Fruit fly (Drosophila melanogaster) whole organism, embryonic: ENCODE measurements around the gene Pdcd4.

Experiments
- Atf-2 ChIP-seq: fragments of 200-800 bp; sonication (Bioruptor generic); optimal IDR thresholded peaks from 2 replicates; lab custom pipeline; 2016; ENCODE audit warnings: missing biosample characterization, missing genetic modification characterization
- CG11093 ChIP-seq: fragments of 200-800 bp; sonication (Bioruptor generic); IDR thresholded peaks from 3 replicates; pipeline ENCODE4 v1.3.6; 2022; ENCODE audit warnings: missing biosample characterization, missing genetic modification characterization
- CG13624 ChIP-seq: fragments of 200-800 bp; sonication (Bioruptor generic); optimal IDR thresholded peaks from 2 replicates; lab custom pipeline; 2016; ENCODE audit warnings: missing biosample characterization, missing genetic modification characterization
- CG14710 ChIP-seq: fragments of 200-800 bp; sonication (Bioruptor generic); optimal IDR thresholded peaks from 3 replicates; lab custom pipeline; 2019; ENCODE audit warnings: missing biosample characterization, mild to moderate bottlenecking, missing genetic modification characterization, moderate library complexity
- CG15269 ChIP-seq: fragments of 200-800 bp; sonication (Bioruptor generic); optimal IDR thresholded peaks from 2 replicates; lab custom pipeline; 2018; ENCODE audit warnings: missing biosample characterization, mild to moderate bottlenecking, missing genetic modification characterization, moderate library complexity
- CG1529 ChIP-seq: fragments of 200-800 bp; sonication (Bioruptor generic); optimal IDR thresholded peaks from 3 replicates; lab custom pipeline; 2018; ENCODE audit warnings: missing biosample characterization, missing genetic modification characterization
- CG1602 ChIP-seq: fragments of 200-800 bp; sonication (Bioruptor generic); optimal IDR thresholded peaks from 3 replicates; lab custom pipeline; 2016; ENCODE audit warnings: missing biosample characterization, missing genetic modification characterization
- CG16815 ChIP-seq: fragments of 200-800 bp; sonication (Bioruptor generic); optimal IDR thresholded peaks from 3 replicates; lab custom pipeline; 2017; ENCODE audit warnings: missing biosample characterization, mild to moderate bottlenecking, missing genetic modification characterization
- CG16863 ChIP-seq: fragments of 200-800 bp; sonication (Bioruptor generic); optimal IDR thresholded peaks from 3 replicates; lab custom pipeline; 2016; ENCODE audit warnings: missing biosample characterization, missing genetic modification characterization
- CG17802 ChIP-seq: fragments of 200-800 bp; sonication (Bioruptor generic); optimal IDR thresholded peaks from 2 replicates; lab custom pipeline; 2018; ENCODE audit warnings: missing biosample characterization, mild to moderate bottlenecking, missing genetic modification characterization, moderate library complexity
- CG18599 ChIP-seq: fragments of 200-800 bp; sonication (Bioruptor generic); optimal IDR thresholded peaks from 3 replicates; lab custom pipeline; 2017; ENCODE audit warnings: missing biosample characterization, missing genetic modification characterization, mild to moderate bottlenecking, moderate library complexity, missing genetic modification reagents
- CG32767 ChIP-seq: fragments of 200-800 bp; sonication (Bioruptor generic); IDR thresholded peaks from 2 replicates; pipeline ENCODE4 v1.3.6; 2022; ENCODE audit warnings: missing biosample characterization, missing genetic modification characterization
- CG33213 ChIP-seq: fragments of 200-800 bp; sonication (Bioruptor generic); optimal IDR thresholded peaks from 3 replicates; lab custom pipeline; 2016; ENCODE audit warnings: missing biosample characterization, missing genetic modification characterization
- CG5953 ChIP-seq: fragments of 200-800 bp; sonication (Bioruptor generic); IDR thresholded peaks from 2 replicates; pipeline ENCODE4 v1.3.6; 2022; ENCODE audit warnings: missing biosample characterization, missing genetic modification characterization
- CG6175 ChIP-seq: fragments of 200-800 bp; sonication (Bioruptor generic); IDR thresholded peaks from 3 replicates; pipeline ENCODE4 v1.3.6; 2022; ENCODE audit warnings: missing biosample characterization, missing genetic modification characterization
- CG6254 ChIP-seq: fragments of 200-800 bp; sonication (Bioruptor generic); optimal IDR thresholded peaks from 3 replicates; lab custom pipeline; 2017; ENCODE audit warnings: mild to moderate bottlenecking, missing biosample characterization, missing genetic modification reagents, missing genetic modification characterization
- CG8281 ChIP-seq: fragments of 200-800 bp; sonication (Bioruptor generic); optimal IDR thresholded peaks from 2 replicates; lab custom pipeline; 2018; ENCODE audit warnings: missing biosample characterization, mild to moderate bottlenecking, missing genetic modification characterization, moderate library complexity
- CG9797 ChIP-seq: fragments of 200-800 bp; sonication (Bioruptor generic); optimal IDR thresholded peaks from 3 replicates; lab custom pipeline; 2018; ENCODE audit warnings: missing biosample characterization, mild to moderate bottlenecking, missing genetic modification characterization
- CTCF ChIP-seq: fragments of 200-800 bp; sonication (Bioruptor generic); optimal IDR thresholded peaks from 2 replicates; lab custom pipeline; 2017; ENCODE audit warnings: missing biosample characterization, mild to moderate bottlenecking, missing genetic modification characterization, moderate library complexity
- D19A ChIP-seq: fragments of 200-800 bp; optimal IDR thresholded peaks from 3 replicates; lab custom pipeline; 2019; ENCODE audit warnings: missing biosample characterization, mild to moderate bottlenecking, missing genetic modification characterization, moderate library complexity
- Dek ChIP-seq: fragments of 200-800 bp; sonication (Bioruptor generic); optimal IDR thresholded peaks from 3 replicates; lab custom pipeline; 2019; ENCODE audit warnings: missing biosample characterization, mild to moderate bottlenecking, missing genetic modification characterization, moderate library complexity
- Dfd ChIP-seq, 2 experiments: fragments of >200 bp; optimal IDR thresholded peaks; 2 replicates each; lab custom pipeline; 2017; ENCODE audit warnings: missing biosample characterization in 2 of 2, missing genetic modification characterization in 2 of 2
- ERR ChIP-seq: fragments of 200-800 bp; sonication (Bioruptor generic); optimal IDR thresholded peaks from 2 replicates; lab custom pipeline; 2016; ENCODE audit warnings: missing biosample characterization, missing genetic modification characterization
- Elba2 ChIP-seq: fragments of 200-800 bp; sonication (Bioruptor generic); optimal IDR thresholded peaks from 3 replicates; lab custom pipeline; 2016; ENCODE audit warnings: missing biosample characterization, missing genetic modification characterization
- H2.0 ChIP-seq: fragments of 200-800 bp; sonication (Bioruptor generic); IDR thresholded peaks from 2 replicates; pipeline ENCODE4 v1.3.6; 2022; ENCODE audit warnings: missing biosample characterization, missing genetic modification characterization
- MESR4 ChIP-seq: fragments of 200-800 bp; sonication (Bioruptor generic); optimal IDR thresholded peaks from 2 replicates; lab custom pipeline; 2018; ENCODE audit warnings: missing biosample characterization, mild to moderate bottlenecking, missing genetic modification characterization, moderate library complexity
- MTF-1 ChIP-seq: fragments of 200-800 bp; sonication (Bioruptor generic); optimal IDR thresholded peaks from 2 replicates; lab custom pipeline; 2018; ENCODE audit warnings: missing biosample characterization, mild to moderate bottlenecking, missing genetic modification characterization, borderline replicate concordance
- Nf-YB ChIP-seq: fragments of 200-800 bp; sonication (Bioruptor generic); optimal IDR thresholded peaks from 3 replicates; lab custom pipeline; 2019; ENCODE audit warnings: missing biosample characterization, mild to moderate bottlenecking, missing genetic modification characterization, moderate library complexity
- Pdp1 ChIP-seq, 2 experiments: fragments of 200-800 bp; sonication (Bioruptor generic); optimal IDR thresholded peaks; 3 replicates each; lab custom pipeline; 2016; ENCODE audit warnings: missing biosample characterization in 2 of 2, missing genetic modification characterization in 2 of 2, mild to moderate bottlenecking in 1 of 2, moderate library complexity in 1 of 2
- Sry-δ ChIP-seq: fragments of 200-800 bp; sonication (Bioruptor generic); optimal IDR thresholded peaks from 2 replicates; lab custom pipeline; 2016; ENCODE audit warnings: missing biosample characterization, missing genetic modification characterization
- ab ChIP-seq: fragments of 200-800 bp; sonication (Bioruptor generic); optimal IDR thresholded peaks from 2 replicates; lab custom pipeline; 2016; ENCODE audit warnings: missing biosample characterization, missing genetic modification characterization
- abd-A ChIP-seq: fragments of 200-800 bp; sonication (Bioruptor generic); optimal IDR thresholded peaks from 3 replicates; lab custom pipeline; 2019; ENCODE audit warnings: missing biosample characterization, mild to moderate bottlenecking, missing genetic modification characterization, moderate library complexity
- cato ChIP-seq: fragments of 200-800 bp; sonication (Bioruptor generic); optimal IDR thresholded peaks from 2 replicates; lab custom pipeline; 2016; ENCODE audit warnings: missing biosample characterization, missing genetic modification characterization, borderline replicate concordance
- caup ChIP-seq: fragments of 200-800 bp; sonication (Bioruptor generic); optimal IDR thresholded peaks from 3 replicates; lab custom pipeline; 2017; ENCODE audit warnings: missing biosample characterization, mild to moderate bottlenecking, missing genetic modification characterization, moderate library complexity; ENCODE audit not compliant: severe bottlenecking
- dm ChIP-seq: fragments of 200-800 bp; sonication (Bioruptor generic); optimal IDR thresholded peaks from 3 replicates; lab custom pipeline; 2016; ENCODE audit warnings: missing biosample characterization, missing genetic modification characterization
- dmrt99B ChIP-seq: fragments of 200-800 bp; sonication (Bioruptor generic); optimal IDR thresholded peaks from 2 replicates; lab custom pipeline; 2018; ENCODE audit warnings: missing biosample characterization, mild to moderate bottlenecking, missing genetic modification characterization, moderate library complexity
- fd102C ChIP-seq: fragments of 200-800 bp; sonication (Bioruptor generic); optimal IDR thresholded peaks from 2 replicates; lab custom pipeline; 2018; ENCODE audit warnings: missing biosample characterization, mild to moderate bottlenecking, missing genetic modification characterization, moderate library complexity
- ftz-f1 ChIP-seq: fragments of 200-800 bp; sonication (Bioruptor generic); optimal IDR thresholded peaks from 2 replicates; lab custom pipeline; 2016; ENCODE audit warnings: missing biosample characterization, missing genetic modification characterization
- grau ChIP-seq: fragments of 200-800 bp; optimal IDR thresholded peaks from 3 replicates; lab custom pipeline; 2019; ENCODE audit warnings: missing biosample characterization, mild to moderate bottlenecking, missing genetic modification characterization, moderate library complexity
- hbn ChIP-seq: fragments of 200-800 bp; sonication (Bioruptor generic); IDR thresholded peaks from 2 replicates; pipeline ENCODE4 v1.3.6; 2022; ENCODE audit warnings: missing biosample characterization, missing genetic modification characterization; ENCODE audit not compliant: partially characterized antibody
- ind ChIP-seq: fragments of 200-800 bp; sonication (Bioruptor generic); optimal IDR thresholded peaks from 3 replicates; lab custom pipeline; 2016; ENCODE audit warnings: missing biosample characterization, missing genetic modification characterization
- kay ChIP-seq: fragments of 200-800 bp; sonication (Bioruptor generic); optimal IDR thresholded peaks from 2 replicates; lab custom pipeline; 2016; ENCODE audit warnings: missing biosample characterization, missing genetic modification characterization
- maf-S ChIP-seq: fragments of 200-800 bp; sonication (Bioruptor generic); optimal IDR thresholded peaks from 2 replicates; lab custom pipeline; 2016; ENCODE audit warnings: missing biosample characterization, missing genetic modification characterization
- org-1 ChIP-seq: fragments of 200-800 bp; sonication (Bioruptor generic); optimal IDR thresholded peaks from 2 replicates; lab custom pipeline; 2017; ENCODE audit warnings: missing biosample characterization, missing genetic modification characterization
- phol ChIP-seq: fragments of 200-800 bp; sonication (Bioruptor generic); optimal IDR thresholded peaks from 3 replicates; lab custom pipeline; 2018; ENCODE audit warnings: missing biosample characterization, mild to moderate bottlenecking, missing genetic modification characterization, moderate library complexity
- pros ChIP-seq: fragments of 200-800 bp; sonication (Bioruptor generic); optimal IDR thresholded peaks from 3 replicates; lab custom pipeline; 2019; ENCODE audit warnings: missing biosample characterization, mild to moderate bottlenecking, missing genetic modification characterization, moderate library complexity
- pzg ChIP-seq: fragments of 200-800 bp; sonication (Bioruptor generic); optimal IDR thresholded peaks from 3 replicates; lab custom pipeline; 2018; ENCODE audit warnings: missing biosample characterization, mild to moderate bottlenecking, missing genetic modification characterization, moderate library complexity
- sd ChIP-seq: fragments of 200-800 bp; sonication (Bioruptor generic); optimal IDR thresholded peaks from 3 replicates; lab custom pipeline; 2018; ENCODE audit warnings: missing biosample characterization, mild to moderate bottlenecking, missing genetic modification characterization, moderate library complexity
- unpg ChIP-seq: fragments of 200-800 bp; sonication (Bioruptor generic); optimal IDR thresholded peaks from 3 replicates; lab custom pipeline; 2018; ENCODE audit warnings: missing biosample characterization, mild to moderate bottlenecking, missing genetic modification characterization, moderate library complexity
- usp ChIP-seq: fragments of >200 bp; optimal IDR thresholded peaks from 2 replicates; lab custom pipeline; 2017; ENCODE audit warnings: missing biosample characterization, missing genetic modification characterization
- z ChIP-seq: fragments of 200-800 bp; sonication (Bioruptor generic); IDR thresholded peaks from 3 replicates; pipeline ENCODE4 v1.3.6; 2022; ENCODE audit warnings: missing biosample characterization, missing genetic modification characterization

Pdcd4 gene

dm6 chrX:13744599-13745052 lies 10.6 kb downstream of the Pdcd4 start, which contains the start of gene Grip91 (continued):
- TF ChIP-seq CG5953 (GFP tag; lab: Robert Waterston, UW) (no peak), CG11093 (no peak), Dek (tag; lab: Kevin White, UChicago) (no peak), pzg (GFP tag; lab: Kevin White, UChicago) (peak; percentile 83), usp (no peak), H2.0 (GFP tag; lab: Robert Waterston, UW) (no peak), z (GFP tag; lab: Robert Waterston, UW) (no peak), dm (GFP tag; lab: Kevin White, UChicago) (no peak), CG1602 (GFP tag; lab: Kevin White, UChicago) (no peak), CG9797 (peak; percentile 87), CG32767 (GFP tag; lab: Robert Waterston, UW) (no peak), CG6254 (GFP tag; lab: Kevin White, UChicago) (no peak), Nf-YB (peak; percentile 15), MESR4 (GFP tag; lab: Kevin White, UChicago) (peak; percentile 18), CG33213 (GFP tag; lab: Kevin White, UChicago) (peak; percentile 39), CG16815 (GFP tag; lab: Kevin White, UChicago) (no peak), CG17802 (tag; lab: Kevin White, UChicago) (no peak), CG15269 (no peak), dmrt99B (no peak), maf-S (GFP tag; lab: Kevin White, UChicago) (no peak), caup (GFP tag; lab: Kevin White, UChicago) (no peak), kay (no peak), Elba2 (peak; percentile 87), ftz-f1 (GFP tag; lab: Kevin White, UChicago) (no peak), ERR (no peak), ind (GFP tag; lab: Kevin White, UChicago) (no peak), CTCF (GFP tag; lab: Kevin White, UChicago) (no peak), CG6175 (GFP tag; lab: Robert Waterston, UW) (no peak), ab (no peak), CG18599 (GFP tag; lab: Kevin White, UChicago) (no peak), hbn (GFP tag; lab: Robert Waterston, UW) (no peak; the same call in 1 of the 2 replicates), phol (tag; lab: Kevin White, UChicago) (peak; percentile 78), fd102C (GFP tag; lab: Kevin White, UChicago) (no peak), CG8281 (tag; lab: Kevin White, UChicago) (no peak), grau (tag; lab: Kevin White, UChicago) (peak; percentile 6), CG14710 (tag; lab: Kevin White, UChicago) (peak; percentile 100), pros (GFP tag; lab: Kevin White, UChicago) (no peak), abd-A (tag; lab: Kevin White, UChicago) (no peak), Atf-2 (GFP tag; lab: Kevin White, UChicago) (no peak), CG16863 (GFP tag; lab: Kevin White, UChicago) (no peak), D19A (tag; lab: Kevin White, UChicago) (no peak), CG1529 (GFP tag; lab: Kevin White, UChicago) (no peak), sd (tag; lab: Kevin White, UChicago) (peak; percentile 26), CG13624 (GFP tag; lab: Kevin White, UChicago) (peak; percentile 22), cato (GFP tag; lab: Kevin White, UChicago) (no peak), org-1 (no peak), MTF-1 (GFP tag; lab: Kevin White, UChicago) (no peak), unpg (GFP tag; lab: Kevin White, UChicago) (no peak), Pdp1 (GFP tag; optimal IDR thresholded peaks at IDR 0.05; lab: Kevin White, UChicago) (peak in 1 of 2 experiments; percentile 36), Sry-δ (peak; percentile 39), Dfd (GFP tag; optimal IDR thresholded peaks at IDR 0.05; lab: Kevin White, UChicago) (no peak)
